Worm (Caenorhabditis elegans) whole organism, L4/young adult: ENCODE results near the gene frm-3.

Source experiments
- W03F9.2 ChIP-seq: fragments of 150-350 bp; optimal IDR thresholded peaks from 2 replicates; lab custom pipeline; 2014; ENCODE audit warnings: missing biosample characterization, missing genetic modification characterization
- dao-5 ChIP-seq: sonication (generic microtip); optimal IDR thresholded peaks from 2 replicates; lab custom pipeline; 2016; ENCODE audit warnings: missing genotype, missing genetic modification characterization, moderate library complexity, missing compliant biosample characterization
- him-1 ChIP-seq: sonication (generic microtip); optimal IDR thresholded peaks from 2 replicates; lab custom pipeline; 2016; ENCODE audit warnings: missing genotype, missing genetic modification reagents, missing genetic modification characterization, missing compliant biosample characterization

The frm-3 gene

ce11 chrX:11624621-11625020 is 52.3 kb downstream of the frm-3 start:
- TF ChIP-seq dao-5 (tag; lab: Kevin White, UChicago) (no peak), him-1 (tag; lab: Kevin White, UChicago) (no peak), W03F9.2 (tag; lab: Kevin White, UChicago) (no peak)

- TF ChIP-seq dao-5 (tag; lab: Kevin White, UChicago) (no peak), him-1 (tag; lab: Kevin White, UChicago) (no peak), W03F9.2 (tag; lab: Kevin White, UChicago) (no peak)
Measured at ce11 chrX:11627013-11627412, 54.7 kb downstream of the frm-3 start, which contains the start of gene twk-44. TSS of gene twk-44 (minus strand) at chrX:11627113.

ce11 chrX:11628580-11628979 is 56.3 kb downstream of the frm-3 start, which contains the start of gene spp-30:
TSS of gene spp-30 (minus strand) at chrX:11628680.
- no peak for TF ChIP-seq W03F9.2 (tag; lab: Kevin White, UChicago)
- no peak for TF ChIP-seq him-1 (tag; lab: Kevin White, UChicago)
- no peak for TF ChIP-seq dao-5 (tag; lab: Kevin White, UChicago)

- no peak for TF ChIP-seq him-1 (tag; lab: Kevin White, UChicago)
- no peak for TF ChIP-seq W03F9.2 (tag; lab: Kevin White, UChicago)
- no peak for TF ChIP-seq dao-5 (tag; lab: Kevin White, UChicago)
Measured at ce11 chrX:11630499-11630898, 58.2 kb downstream of the frm-3 start.

- TF ChIP-seq W03F9.2 (tag; lab: Kevin White, UChicago) = no peak
- no peak for TF ChIP-seq him-1 (tag; lab: Kevin White, UChicago)
- no peak for TF ChIP-seq dao-5 (tag; lab: Kevin White, UChicago)
Measured at ce11 chrX:11632107-11632506, 59.8 kb downstream of the frm-3 start, which contains the start of gene sto-6. TSS of gene sto-6 (plus strand) at chrX:11632407.

- TF ChIP-seq him-1 (tag; lab: Kevin White, UChicago) (no peak), dao-5 (tag; lab: Kevin White, UChicago) (no peak)
Measured at ce11 chrX:11633278-11633677, 61.0 kb downstream of the frm-3 start.
